Worm (Caenorhabditis elegans): ENCODE measurements around the gene Y51A2D.13.

The Y51A2D.13 gene

DNA sequence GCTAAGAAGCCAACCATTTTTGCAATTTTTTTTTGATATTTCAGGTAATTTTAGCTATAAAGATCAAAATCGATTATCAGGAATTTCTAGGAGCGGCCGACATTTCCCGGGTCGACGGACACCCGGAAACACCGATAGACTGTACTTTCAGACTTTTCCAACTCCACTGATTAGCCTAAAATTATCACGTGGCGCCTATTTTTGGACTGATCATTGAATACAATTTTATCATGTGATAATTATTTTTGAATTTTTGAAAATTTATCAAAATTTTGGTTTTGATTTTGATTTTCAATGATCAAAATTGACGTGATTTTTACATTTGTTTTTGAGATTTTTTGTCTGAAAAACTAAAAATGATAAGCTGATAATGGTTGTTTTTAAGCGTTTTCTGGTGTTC, 1.3 kb downstream of the Y51A2D.13 start:
- TF ChIP-seq ceh-43 (GFP tag; optimal IDR thresholded peaks at IDR 0.05) (no peak), mep-1 (tag; optimal IDR thresholded peaks at IDR 0.05) (no peak), unc-120 (tag; optimal IDR thresholded peaks at IDR 0.05; ENCODE audit: poor library complexity, severe bottlenecking) (no peak), lin-32 (GFP tag; optimal IDR thresholded peaks at IDR 0.05) (no peak), ces-1 (GFP tag; optimal IDR thresholded peaks at IDR 0.05) (no peak), tbx-8 (GFP tag; optimal IDR thresholded peaks at IDR 0.05) (no peak), snpc-4 (tag; optimal IDR thresholded peaks at IDR 0.05) (no peak), sem-2 (GFP tag; optimal IDR thresholded peaks at IDR 0.05) (no peak), hlh-1 (tag; optimal IDR thresholded peaks at IDR 0.05) (no peak), ham-2 (GFP tag; optimal IDR thresholded peaks at IDR 0.05) (no peak), ztf-11 (tag; optimal IDR thresholded peaks at IDR 0.05) (no peak), drap-1 (GFP tag; optimal IDR thresholded peaks at IDR 0.05) (no peak), nhr-76 (tag; optimal IDR thresholded peaks at IDR 0.05) (no peak), unc-39 (tag; optimal IDR thresholded peaks at IDR 0.05) (no peak), bed-3 (GFP tag; optimal IDR thresholded peaks at IDR 0.05) (no peak), nhr-12 (tag; optimal IDR thresholded peaks at IDR 0.05) (no peak), zip-8 (tag; optimal IDR thresholded peaks at IDR 0.05) (no peak), sptf-1 (tag; optimal IDR thresholded peaks at IDR 0.05) (no peak)

ce11 chrV:18577458-18578078, 2.0 kb downstream of the Y51A2D.13 start:
- no peak for TF ChIP-seq sptf-1 (tag; optimal IDR thresholded peaks at IDR 0.05)
- TF ChIP-seq elt-1 (tag; optimal IDR thresholded peaks at IDR 0.05; ENCODE audit: borderline replicate concordance, insufficient read depth): no peak
- no peak for TF ChIP-seq mab-5 (tag; optimal IDR thresholded peaks at IDR 0.05)
- TF ChIP-seq pha-4 (tag; optimal IDR thresholded peaks at IDR 0.05): no peak
- TF ChIP-seq flh-1 (GFP tag; optimal IDR thresholded peaks at IDR 0.05): no peak
- TF ChIP-seq unc-62 (GFP tag; optimal IDR thresholded peaks at IDR 0.05): no peak
- TF ChIP-seq lsy-2 (tag; optimal IDR thresholded peaks at IDR 0.05): no peak
- TF ChIP-seq ceh-43 (GFP tag; optimal IDR thresholded peaks at IDR 0.05): no peak
- no peak for TF ChIP-seq drap-1 (GFP tag; optimal IDR thresholded peaks at IDR 0.05)
- no peak for TF ChIP-seq unc-120 (tag; optimal IDR thresholded peaks at IDR 0.05; ENCODE audit: poor library complexity, severe bottlenecking)
- no peak for TF ChIP-seq M03D4.4 (tag; optimal IDR thresholded peaks at IDR 0.05)
- no peak for TF ChIP-seq nhr-28 (tag; optimal IDR thresholded peaks at IDR 0.05)
- no peak for TF ChIP-seq cnd-1 (tag; optimal IDR thresholded peaks at IDR 0.05)
- no peak for TF ChIP-seq hlh-1 (tag; optimal IDR thresholded peaks at IDR 0.05)
- TF ChIP-seq lin-32 (GFP tag; optimal IDR thresholded peaks at IDR 0.05): no peak
- TF ChIP-seq unc-39 (tag; optimal IDR thresholded peaks at IDR 0.05): no peak
- TF ChIP-seq ham-2 (GFP tag; optimal IDR thresholded peaks at IDR 0.05): no peak
- TF ChIP-seq zip-8 (tag; optimal IDR thresholded peaks at IDR 0.05): no peak
- TF ChIP-seq bed-3 (GFP tag; optimal IDR thresholded peaks at IDR 0.05): no peak

ce11 chrV:18576128-18576527, 3.5 kb downstream of the Y51A2D.13 start:
- TF ChIP-seq sem-2 (GFP tag; optimal IDR thresholded peaks at IDR 0.05) (no peak), ces-1 (GFP tag; optimal IDR thresholded peaks at IDR 0.05) (no peak), unc-120 (tag; optimal IDR thresholded peaks at IDR 0.05; ENCODE audit: poor library complexity, severe bottlenecking) (no peak), unc-39 (tag; optimal IDR thresholded peaks at IDR 0.05) (no peak)

- TF ChIP-seq ces-1 (GFP tag; optimal IDR thresholded peaks at IDR 0.05) (no peak), ceh-39 (tag; optimal IDR thresholded peaks at IDR 0.05) (no peak), mab-5 (tag; optimal IDR thresholded peaks at IDR 0.05) (no peak), mep-1 (tag; optimal IDR thresholded peaks at IDR 0.05) (no peak), nhr-2 (tag; optimal IDR thresholded peaks at IDR 0.05) (no peak), lin-32 (GFP tag; optimal IDR thresholded peaks at IDR 0.05) (no peak), ceh-43 (GFP tag; optimal IDR thresholded peaks at IDR 0.05) (no peak), sptf-1 (tag; optimal IDR thresholded peaks at IDR 0.05) (no peak), ztf-11 (tag; optimal IDR thresholded peaks at IDR 0.05) (no peak), drap-1 (GFP tag; optimal IDR thresholded peaks at IDR 0.05) (no peak), snpc-4 (tag; optimal IDR thresholded peaks at IDR 0.05) (no peak), blmp-1 (tag; optimal IDR thresholded peaks at IDR 0.05) (no peak), lin-13 (tag; optimal IDR thresholded peaks at IDR 0.05) (no peak), bed-3 (GFP tag; optimal IDR thresholded peaks at IDR 0.05) (no peak), pha-4 (tag; optimal IDR thresholded peaks at IDR 0.05) (no peak), mls-2 (tag; optimal IDR thresholded peaks at IDR 0.05) (no peak), zip-8 (tag; optimal IDR thresholded peaks at IDR 0.05) (no peak), nhr-237 (tag; optimal IDR thresholded peaks at IDR 0.05) (no peak)
Measured at ce11 chrV:18575084-18575483, 4.5 kb downstream of the Y51A2D.13 start.

Data from whole organism, mixed stage, embryonic.